Fruit fly (Drosophila melanogaster) whole organism, embryonic: ENCODE data around the gene CG33514.

ENCODE experiments used
- Adf1 ChIP-seq: fragments of 200-800 bp; sonication (Bioruptor generic); IDR thresholded peaks from 2 replicates; pipeline ENCODE4 v1.3.6; 2022; ENCODE audit warnings: missing biosample characterization, missing genetic modification characterization
- CG10431 ChIP-seq: fragments of 200-800 bp; sonication (Bioruptor generic); optimal IDR thresholded peaks from 3 replicates; lab custom pipeline; 2018; ENCODE audit warnings: missing biosample characterization, mild to moderate bottlenecking, missing genetic modification characterization
- CG10654 ChIP-seq: fragments of 200-800 bp; sonication (Bioruptor generic); optimal IDR thresholded peaks from 2 replicates; lab custom pipeline; 2016; ENCODE audit warnings: missing biosample characterization, missing genetic modification characterization
- CG12659 ChIP-seq: fragments of 200-800 bp; sonication (Bioruptor generic); optimal IDR thresholded peaks from 3 replicates; lab custom pipeline; 2017; ENCODE audit warnings: mild to moderate bottlenecking, missing biosample characterization, missing genetic modification reagents, missing genetic modification characterization
- CG13123 ChIP-seq: fragments of 200-800 bp; sonication (Bioruptor generic); optimal IDR thresholded peaks from 2 replicates; lab custom pipeline; 2016; ENCODE audit warnings: missing biosample characterization, missing genetic modification characterization
- CG14050 ChIP-seq: fragments of 200-800 bp; sonication (Bioruptor generic); IDR thresholded peaks from 3 replicates; pipeline ENCODE4 v1.3.6; 2022; ENCODE audit warnings: missing biosample characterization, missing genetic modification characterization
- CG14860 ChIP-seq: fragments of 200-800 bp; sonication (Bioruptor generic); IDR thresholded peaks from 3 replicates; pipeline ENCODE4 v1.3.6; 2022; ENCODE audit warnings: missing biosample characterization, missing genetic modification characterization; ENCODE audit not compliant: partially characterized antibody
- CG18599 ChIP-seq: fragments of 200-800 bp; sonication (Bioruptor generic); optimal IDR thresholded peaks from 3 replicates; lab custom pipeline; 2017; ENCODE audit warnings: missing biosample characterization, missing genetic modification characterization, mild to moderate bottlenecking, moderate library complexity, missing genetic modification reagents
- CG2116 ChIP-seq: fragments of 200-800 bp; sonication (Bioruptor generic); optimal IDR thresholded peaks from 3 replicates; lab custom pipeline; 2018; ENCODE audit warnings: missing biosample characterization, mild to moderate bottlenecking, missing genetic modification characterization
- CG2712 ChIP-seq: fragments of 200-800 bp; optimal IDR thresholded peaks from 3 replicates; lab custom pipeline; 2019; ENCODE audit warnings: missing biosample characterization, mild to moderate bottlenecking, missing genetic modification characterization, moderate library complexity
- CG32772 ChIP-seq: fragments of 200-800 bp; sonication (Bioruptor generic); IDR thresholded peaks from 2 replicates; pipeline ENCODE4 v1.3.6; 2022; ENCODE audit warnings: missing biosample characterization, missing genetic modification characterization
- CG5180 ChIP-seq: fragments of 200-800 bp; sonication (Bioruptor generic); optimal IDR thresholded peaks from 3 replicates; lab custom pipeline; 2017; ENCODE audit warnings: missing biosample characterization, missing genetic modification characterization, mild to moderate bottlenecking, moderate library complexity, missing genetic modification reagents
- CG5245 ChIP-seq: fragments of 200-800 bp; sonication (Bioruptor generic); optimal IDR thresholded peaks from 3 replicates; lab custom pipeline; 2016; ENCODE audit warnings: missing biosample characterization, missing genetic modification characterization
- CG5953 ChIP-seq: fragments of 200-800 bp; sonication (Bioruptor generic); IDR thresholded peaks from 2 replicates; pipeline ENCODE4 v1.3.6; 2022; ENCODE audit warnings: missing biosample characterization, missing genetic modification characterization
- CG6813 ChIP-seq: fragments of 200-800 bp; sonication (Bioruptor generic); optimal IDR thresholded peaks from 2 replicates; lab custom pipeline; 2017; ENCODE audit warnings: missing biosample characterization, missing genetic modification characterization, mild to moderate bottlenecking, moderate library complexity, missing genetic modification reagents
- CG7786 ChIP-seq: fragments of 200-800 bp; sonication (Bioruptor generic); optimal IDR thresholded peaks from 2 replicates; lab custom pipeline; 2016; ENCODE audit warnings: missing biosample characterization, missing genetic modification characterization
- CG8281 ChIP-seq: fragments of 200-800 bp; sonication (Bioruptor generic); optimal IDR thresholded peaks from 2 replicates; lab custom pipeline; 2018; ENCODE audit warnings: missing biosample characterization, mild to moderate bottlenecking, missing genetic modification characterization, moderate library complexity
- CG8765 ChIP-seq: fragments of 200-800 bp; sonication (Bioruptor generic); IDR thresholded peaks from 2 replicates; pipeline ENCODE4 v1.3.6; 2022; ENCODE audit warnings: missing biosample characterization, missing genetic modification characterization
- Dip3 ChIP-seq: fragments of 200-800 bp; sonication (Bioruptor generic); optimal IDR thresholded peaks from 3 replicates; lab custom pipeline; 2016; ENCODE audit warnings: missing biosample characterization, missing genetic modification characterization
- Doc2 ChIP-seq: fragments of 200-800 bp; sonication (Bioruptor generic); IDR thresholded peaks from 2 replicates; pipeline ENCODE4 v1.3.6; 2022; ENCODE audit warnings: missing biosample characterization, missing genetic modification characterization
- Elba2 ChIP-seq: fragments of 200-800 bp; sonication (Bioruptor generic); optimal IDR thresholded peaks from 3 replicates; lab custom pipeline; 2016; ENCODE audit warnings: missing biosample characterization, missing genetic modification characterization
- HLHmδ ChIP-seq: fragments of 200-800 bp; sonication (Bioruptor generic); optimal IDR thresholded peaks from 2 replicates; lab custom pipeline; 2018; ENCODE audit warnings: missing biosample characterization, mild to moderate bottlenecking, missing genetic modification characterization, moderate library complexity
- HmgZ ChIP-seq: fragments of 200-800 bp; sonication (Bioruptor generic); optimal IDR thresholded peaks from 2 replicates; lab custom pipeline; 2018; ENCODE audit warnings: missing biosample characterization, mild to moderate bottlenecking, missing genetic modification characterization
- Lpt ChIP-seq: fragments of >200 bp; optimal IDR thresholded peaks from 2 replicates; lab custom pipeline; 2018; ENCODE audit warnings: missing biosample characterization, missing genetic modification characterization
- Nf-YC ChIP-seq: fragments of 200-800 bp; optimal IDR thresholded peaks from 3 replicates; lab custom pipeline; 2019; ENCODE audit warnings: missing biosample characterization, mild to moderate bottlenecking, missing genetic modification characterization, moderate library complexity
- Oaz ChIP-seq: fragments of 200-800 bp; sonication (Bioruptor generic); IDR thresholded peaks from 2 replicates; pipeline ENCODE4 v1.3.6; 2022; ENCODE audit warnings: missing biosample characterization, missing genetic modification characterization
- Poxn ChIP-seq: fragments of 200-800 bp; sonication (Bioruptor generic); IDR thresholded peaks from 2 replicates; pipeline ENCODE4 v1.3.6; 2022; ENCODE audit warnings: missing biosample characterization, missing genetic modification characterization
- Vsx1 ChIP-seq: fragments of 200-800 bp; sonication (Bioruptor generic); optimal IDR thresholded peaks from 2 replicates; lab custom pipeline; 2017; ENCODE audit warnings: missing biosample characterization, mild to moderate bottlenecking, missing genetic modification characterization, missing genetic modification reagents
- Xbp1 ChIP-seq: fragments of 200-800 bp; sonication (Bioruptor generic); optimal IDR thresholded peaks from 3 replicates; lab custom pipeline; 2016; ENCODE audit warnings: missing biosample characterization, mild to moderate bottlenecking, missing genetic modification characterization
- Xrp1 ChIP-seq: fragments of 200-800 bp; sonication (Bioruptor generic); IDR thresholded peaks from 2 replicates; pipeline ENCODE4 v1.3.6; 2022; ENCODE audit warnings: missing biosample characterization, missing genetic modification characterization
- amos ChIP-seq: fragments of 200-800 bp; sonication (Bioruptor generic); IDR thresholded peaks from 2 replicates; pipeline ENCODE4 v1.3.6; 2022; ENCODE audit warnings: missing biosample characterization, missing genetic modification characterization; ENCODE audit not compliant: partially characterized antibody
- az2 ChIP-seq: fragments of 200-800 bp; sonication (Bioruptor generic); optimal IDR thresholded peaks from 3 replicates; lab custom pipeline; 2016; ENCODE audit warnings: missing biosample characterization, missing genetic modification characterization
- cad ChIP-seq: fragments of >200 bp; optimal IDR thresholded peaks from 2 replicates; lab custom pipeline; 2017; ENCODE audit warnings: missing biosample characterization, missing genetic modification characterization
- corto ChIP-seq: fragments of 200-800 bp; sonication (Bioruptor generic); optimal IDR thresholded peaks from 2 replicates; lab custom pipeline; 2016; ENCODE audit warnings: missing biosample characterization, mild to moderate bottlenecking, missing genetic modification characterization, moderate library complexity
- ems ChIP-seq: fragments of 200-800 bp; sonication (Bioruptor generic); optimal IDR thresholded peaks from 3 replicates; lab custom pipeline; 2016; ENCODE audit warnings: missing biosample characterization, missing genetic modification characterization
- eve ChIP-seq, 2 experiments: fragments of >200 bp; optimal IDR thresholded peaks; 2 replicates each; lab custom pipeline; 2017; ENCODE audit warnings: missing biosample characterization in 2 of 2, missing genetic modification characterization in 2 of 2
- grn ChIP-seq: fragments of 200-800 bp; sonication (Bioruptor generic); optimal IDR thresholded peaks from 3 replicates; lab custom pipeline; 2017; ENCODE audit warnings: missing biosample characterization, missing genetic modification characterization
- otp ChIP-seq: fragments of 200-800 bp; sonication (Bioruptor generic); IDR thresholded peaks from 3 replicates; pipeline ENCODE4, ENCODE4 v1.3.6; 2022; ENCODE audit warnings: missing biosample characterization, missing genetic modification characterization
- pita ChIP-seq: fragments of 200-800 bp; sonication (Bioruptor generic); optimal IDR thresholded peaks from 2 replicates; lab custom pipeline; 2017; ENCODE audit warnings: missing biosample characterization, mild to moderate bottlenecking, missing genetic modification characterization
- pnt ChIP-seq: fragments of 200-800 bp; sonication (Bioruptor generic); optimal IDR thresholded peaks from 3 replicates; lab custom pipeline; 2016; ENCODE audit warnings: missing biosample characterization, missing genetic modification characterization
- pros ChIP-seq: fragments of 200-800 bp; sonication (Bioruptor generic); optimal IDR thresholded peaks from 3 replicates; lab custom pipeline; 2019; ENCODE audit warnings: missing biosample characterization, mild to moderate bottlenecking, missing genetic modification characterization, moderate library complexity
- scrt ChIP-seq: fragments of 200-800 bp; sonication (Bioruptor generic); optimal IDR thresholded peaks from 2 replicates; lab custom pipeline; 2018; ENCODE audit warnings: missing biosample characterization, mild to moderate bottlenecking, missing genetic modification characterization, moderate library complexity
- seq ChIP-seq: fragments of 200-800 bp; sonication (Bioruptor generic); IDR thresholded peaks from 2 replicates; pipeline ENCODE4 v1.3.6; 2022; ENCODE audit warnings: missing biosample characterization, missing genetic modification characterization
- sim ChIP-seq: fragments of 200-800 bp; sonication (Bioruptor generic); IDR thresholded peaks from 2 replicates; pipeline ENCODE4 v1.3.6; 2022; ENCODE audit warnings: missing biosample characterization, missing genetic modification characterization
- stc ChIP-seq: fragments of 200-800 bp; sonication (Bioruptor generic); IDR thresholded peaks from 2 replicates; pipeline ENCODE4 v1.3.6; 2022; ENCODE audit warnings: missing biosample characterization, missing genetic modification characterization
- unc-4 ChIP-seq: fragments of 200-800 bp; sonication (Bioruptor generic); IDR thresholded peaks from 2 replicates; pipeline ENCODE4 v1.3.6; 2022; ENCODE audit warnings: missing biosample characterization, missing genetic modification characterization; ENCODE audit not compliant: partially characterized antibody
- wdn ChIP-seq: fragments of 200-800 bp; sonication (Bioruptor generic); IDR thresholded peaks from 2 replicates; pipeline ENCODE4 v1.3.6; 2022; ENCODE audit warnings: missing biosample characterization, missing genetic modification characterization
- wor ChIP-seq: fragments of 200-800 bp; sonication (Bioruptor generic); IDR thresholded peaks from 2 replicates; pipeline ENCODE4 v1.3.6; 2022; ENCODE audit warnings: missing biosample characterization, missing genetic modification characterization
- zen ChIP-seq: fragments of 200-800 bp; sonication (Bioruptor generic); optimal IDR thresholded peaks from 3 replicates; lab custom pipeline; 2018; ENCODE audit warnings: missing biosample characterization, mild to moderate bottlenecking, missing genetic modification characterization, moderate library complexity
- zf30C ChIP-seq: fragments of 200-800 bp; sonication (Bioruptor generic); optimal IDR thresholded peaks from 3 replicates; lab custom pipeline; 2018; ENCODE audit warnings: missing biosample characterization, mild to moderate bottlenecking, missing genetic modification characterization

CG33514 gene

DNA sequence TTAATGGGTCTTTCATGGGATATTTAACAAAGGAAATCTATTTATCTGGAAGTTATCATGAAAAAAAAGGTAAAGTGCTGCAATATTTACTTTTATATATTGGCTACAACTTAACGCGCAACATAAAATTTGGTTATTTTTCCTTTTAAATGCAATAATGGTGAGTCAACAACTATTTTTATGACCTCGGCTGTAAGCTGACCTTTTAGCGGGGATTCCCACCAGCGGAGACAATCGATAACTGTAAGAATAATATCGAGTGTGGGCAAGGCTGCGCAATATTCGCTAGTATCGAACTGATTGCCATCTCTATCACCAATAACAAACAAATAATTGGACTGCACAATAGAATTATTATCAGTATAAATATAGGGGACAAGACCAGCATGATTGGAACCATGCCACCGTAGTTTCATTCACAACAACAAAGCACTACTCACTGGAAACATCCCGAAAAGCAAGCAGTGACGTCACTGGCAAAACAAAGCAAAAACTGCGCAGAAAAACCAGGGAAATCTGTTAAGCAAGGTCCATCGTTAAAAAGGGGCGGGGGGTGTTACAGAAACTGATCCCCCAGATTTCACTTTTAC, 38.0 kb downstream of the CG33514 start, which contains the start of gene Syx17 (continued):
- peak; percentile 54 for TF ChIP-seq Dip3 (GFP tag; lab: Kevin White, UChicago)
- TF ChIP-seq seq (GFP tag; lab: Robert Waterston, UW) = no peak
- TF ChIP-seq Oaz (GFP tag; lab: Robert Waterston, UW) = no peak
- TF ChIP-seq Doc2 (GFP tag; lab: Robert Waterston, UW) = no peak
- no peak for TF ChIP-seq Elba2 (GFP tag; lab: Kevin White, UChicago)
- peak; percentile 74 for TF ChIP-seq CG14860
- no peak for TF ChIP-seq HLHmδ
- peak; percentile 1 for TF ChIP-seq Vsx1
- TF ChIP-seq Xbp1 (GFP tag; lab: Kevin White, UChicago) = peak; percentile 68
- 0 out of 2 replicates have a peak, but pooled peaks have one; percentile 20 for TF ChIP-seq wdn
- no peak for TF ChIP-seq CG32772 (GFP tag; lab: Robert Waterston, UW)
- TF ChIP-seq pros (GFP tag; lab: Kevin White, UChicago) = no peak
- TF ChIP-seq ems (GFP tag; lab: Kevin White, UChicago) = peak; percentile 63
- TF ChIP-seq scrt (GFP tag; lab: Kevin White, UChicago) = peak; percentile 11
- peak; percentile 31; the same call in 1 of the 2 replicates for TF ChIP-seq Xrp1 (GFP tag; lab: Robert Waterston, UW)
- TF ChIP-seq CG12659 (GFP tag; lab: Kevin White, UChicago) = peak; percentile 74
- peak; percentile 51 for TF ChIP-seq CG5180
- no peak for TF ChIP-seq CG5953 (GFP tag; lab: Robert Waterston, UW)
- peak; percentile 83 for TF ChIP-seq HmgZ
- no peak for TF ChIP-seq wor (GFP tag; lab: Robert Waterston, UW)
- TF ChIP-seq grn (GFP tag; lab: Kevin White, UChicago) = peak; percentile 53
- no peak for TF ChIP-seq sim (GFP tag; lab: Robert Waterston, UW)
- peak; percentile 39 for TF ChIP-seq Nf-YC (tag; lab: Kevin White, UChicago)
- TF ChIP-seq corto (GFP tag; lab: Kevin White, UChicago) = peak; percentile 4
- no peak for TF ChIP-seq CG8765 (GFP tag; lab: Robert Waterston, UW)
- no peak for TF ChIP-seq CG10431 (GFP tag; lab: Kevin White, UChicago)
- peak; percentile 95 for TF ChIP-seq amos
- TF ChIP-seq CG7786 (GFP tag; lab: Kevin White, UChicago) = peak; percentile 52
- peak; percentile 90 for TF ChIP-seq unc-4
- no peak; the same call in 2 of the 3 replicates for TF ChIP-seq otp
- TF ChIP-seq stc = no peak
- peak; percentile 38 for TF ChIP-seq CG10654 (GFP tag; lab: Kevin White, UChicago)
- TF ChIP-seq pita (GFP tag; lab: Kevin White, UChicago) = peak; percentile 61
- TF ChIP-seq CG6813 = peak; percentile 15
- TF ChIP-seq CG8281 (tag; lab: Kevin White, UChicago) = no peak
- TF ChIP-seq CG13123 = peak; percentile 54
- no peak for TF ChIP-seq Poxn (GFP tag; lab: Robert Waterston, UW)
- peak; percentile 86 for TF ChIP-seq CG2116 (GFP tag; lab: Kevin White, UChicago)
- peak; percentile 44 for TF ChIP-seq CG18599
- TF ChIP-seq CG5245 (GFP tag; lab: Kevin White, UChicago) = peak; percentile 33
- TF ChIP-seq pnt (GFP tag; lab: Kevin White, UChicago) = peak; percentile 27
- TF ChIP-seq zen (tag; lab: Kevin White, UChicago) = peak; percentile 22
- peak; percentile 67 for TF ChIP-seq CG2712 (tag; lab: Kevin White, UChicago)
- peak; percentile 62 for TF ChIP-seq az2 (GFP tag; lab: Kevin White, UChicago)
- peak; percentile 30 for TF ChIP-seq zf30C (GFP tag; lab: Kevin White, UChicago)
- no peak for TF ChIP-seq cad (GFP tag; lab: Kevin White, UChicago)
- TF ChIP-seq CG14050 = no peak
- TF ChIP-seq Adf1 (GFP tag; lab: Robert Waterston, UW) = peak; percentile 43
- no peak for TF ChIP-seq Lpt (GFP tag; lab: Kevin White, UChicago)
- TF ChIP-seq eve (GFP tag; optimal IDR thresholded peaks at IDR 0.05; lab: Kevin White, UChicago) = peak in 1 of 2 experiments; percentile 65
